Fruit fly (Drosophila melanogaster) whole organism, prepupa: ENCODE measurements around the gene Lmpt.

ENCODE experiments used
- CG4318 ChIP-seq: fragments of 200-800 bp; sonication (Bioruptor generic); optimal IDR thresholded peaks from 3 replicates; lab custom pipeline; 2017; ENCODE audit warnings: missing biosample characterization, mild to moderate bottlenecking, missing genetic modification characterization
- Sox15 ChIP-seq: fragments of 200-800 bp; sonication (Bioruptor generic); optimal IDR thresholded peaks from 3 replicates; lab custom pipeline; 2016; ENCODE audit warnings: missing biosample characterization, missing genetic modification characterization

- TF ChIP-seq Sox15 (GFP tag; lab: Kevin White, UChicago) (no peak), CG4318 (GFP tag; lab: Kevin White, UChicago) (no peak)
Observed at dm6 chr3L:16955219-16956002, 90.3 kb downstream of the Lmpt start.
